Fruit fly (Drosophila melanogaster): ENCODE data around the gene CG43736.

The CG43736 gene

DNA sequence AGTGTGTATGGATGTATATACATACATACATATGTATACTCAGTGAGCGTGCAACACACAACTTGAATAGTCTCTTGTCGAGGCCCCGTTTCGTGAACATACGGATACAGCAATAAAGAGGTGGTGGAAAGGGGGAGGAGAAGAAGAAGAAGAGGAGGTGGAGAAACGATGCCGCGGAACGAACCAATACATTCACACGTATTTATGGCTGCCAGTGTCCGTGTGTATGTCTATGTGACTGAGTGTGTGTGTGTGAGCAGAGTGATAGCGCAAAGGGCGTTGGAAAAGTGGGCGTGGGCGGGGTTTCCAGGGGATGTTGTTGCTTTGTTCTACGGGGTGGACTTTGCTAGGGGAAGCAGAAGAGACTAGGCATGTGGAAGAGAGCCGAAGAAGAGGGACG lies 10.3 kb upstream of the CG43736 start (continued):
- TF ChIP-seq CG11093 (GFP tag; IDR thresholded peaks at IDR 0.05), result no peak
- TF ChIP-seq psq (GFP tag; optimal IDR thresholded peaks at IDR 0.05), result peak; percentile 75
- TF ChIP-seq Hr39 (optimal IDR thresholded peaks at IDR 0.05), result no peak
- peak; percentile 8 for TF ChIP-seq bigmax (GFP tag; optimal IDR thresholded peaks at IDR 0.05)
- TF ChIP-seq dysf (GFP tag; IDR thresholded peaks at IDR 0.05), result no peak
- TF ChIP-seq gcm (GFP tag; optimal IDR thresholded peaks at IDR 0.05), result no peak
- TF ChIP-seq CG15479 (GFP tag; optimal IDR thresholded peaks at IDR 0.05), result peak; percentile 65
- no peak for TF ChIP-seq CG10267 (tag; optimal IDR thresholded peaks at IDR 0.05)
- no peak for TF ChIP-seq CG9817 (tag; optimal IDR thresholded peaks at IDR 0.05)
- peak; percentile 10 for TF ChIP-seq pzg (GFP tag; optimal IDR thresholded peaks at IDR 0.05)
- TF ChIP-seq pros (GFP tag; optimal IDR thresholded peaks at IDR 0.05), result peak; percentile 98
- no peak for TF ChIP-seq CG12104 (GFP tag; optimal IDR thresholded peaks at IDR 0.05)
- TF ChIP-seq CG32767 (GFP tag; IDR thresholded peaks at IDR 0.05), result peak; percentile 66; the same call in 1 of the 2 replicates
- TF ChIP-seq CG14014 (GFP tag; IDR thresholded peaks at IDR 0.05), result peak; percentile 19; the same call in 1 of the 2 replicates
- TF ChIP-seq CG30403 (GFP tag; optimal IDR thresholded peaks at IDR 0.05), result no peak
- TF ChIP-seq sna (GFP tag; IDR thresholded peaks at IDR 0.05; ENCODE audit: partially characterized antibody), result no peak
- TF ChIP-seq CG3065 (GFP tag; optimal IDR thresholded peaks at IDR 0.05), result peak; percentile 91
- TF ChIP-seq CG15696 (tag; optimal IDR thresholded peaks at IDR 0.05), result no peak
- no peak for TF ChIP-seq usp (GFP tag; optimal IDR thresholded peaks at IDR 0.05)
- TF ChIP-seq Drgx (GFP tag; IDR thresholded peaks at IDR 0.05), result 0 out of 2 replicates have a peak, but pooled peaks have one; percentile 29
- TF ChIP-seq nom (GFP tag; optimal IDR thresholded peaks at IDR 0.05), result peak; percentile 63
- peak; percentile 21 for TF ChIP-seq wek (GFP tag; optimal IDR thresholded peaks at IDR 0.05)
- TF ChIP-seq CG11456 (GFP tag; IDR thresholded peaks at IDR 0.05), result no peak
- no peak for TF ChIP-seq cwo (GFP tag; optimal IDR thresholded peaks at IDR 0.05)
- no peak for TF ChIP-seq CG8359 (GFP tag; optimal IDR thresholded peaks at IDR 0.05; ENCODE audit: borderline replicate concordance)
- TF ChIP-seq ash1 (GFP tag; optimal IDR thresholded peaks at IDR 0.05), result peak; percentile 87
- peak; percentile 42; the same call in 1 of the 3 replicates for TF ChIP-seq ci (GFP tag; IDR thresholded peaks at IDR 0.05)
- no peak for TF ChIP-seq Oaz (GFP tag; IDR thresholded peaks at IDR 0.05)
- TF ChIP-seq cg (GFP tag; optimal IDR thresholded peaks at IDR 0.05), result peak; percentile 93
- no peak for TF ChIP-seq stc (GFP tag; IDR thresholded peaks at IDR 0.05)
- TF ChIP-seq CG10543 (GFP tag; optimal IDR thresholded peaks at IDR 0.05), result peak; percentile 91
- no peak for TF ChIP-seq CG17186 (GFP tag; optimal IDR thresholded peaks at IDR 0.05)
- TF ChIP-seq toy (GFP tag; IDR thresholded peaks at IDR 0.05), result no peak
- no peak for TF ChIP-seq Bdp1 (GFP tag; optimal IDR thresholded peaks at IDR 0.05)
- peak; percentile 23 for TF ChIP-seq CrebB (tag; optimal IDR thresholded peaks at IDR 0.05)
- no peak for TF ChIP-seq Elba2 (GFP tag; optimal IDR thresholded peaks at IDR 0.05)
- TF ChIP-seq MESR4 (GFP tag; optimal IDR thresholded peaks at IDR 0.05), result no peak
- no peak for TF ChIP-seq p53 (GFP tag; optimal IDR thresholded peaks at IDR 0.05)
- TF ChIP-seq CG4820 (GFP tag; optimal IDR thresholded peaks at IDR 0.05), result no peak
- TF ChIP-seq mirr (GFP tag; optimal IDR thresholded peaks at IDR 0.05), result peak; percentile 78
- peak; percentile 80 for TF ChIP-seq pfk (GFP tag; optimal IDR thresholded peaks at IDR 0.05)
- TF ChIP-seq nerfin-1 (tag; optimal IDR thresholded peaks at IDR 0.05), result peak; percentile 56
- TF ChIP-seq CG16863 (GFP tag; optimal IDR thresholded peaks at IDR 0.05), result no peak
- TF ChIP-seq Hr78 (GFP tag; optimal IDR thresholded peaks at IDR 0.05), result peak in 1 of 2 experiments; percentile 11
- no peak for TF ChIP-seq CG4854 (GFP tag; optimal IDR thresholded peaks at IDR 0.05)
- no peak for TF ChIP-seq CG12155 (GFP tag; optimal IDR thresholded peaks at IDR 0.05)
- no peak for TF ChIP-seq dmrt11E (tag; optimal IDR thresholded peaks at IDR 0.05)
- peak; percentile 90 for TF ChIP-seq kni (GFP tag; optimal IDR thresholded peaks at IDR 0.05)
- no peak for TF ChIP-seq Gsc (GFP tag; IDR thresholded peaks at IDR 0.05)
- TF ChIP-seq Max (GFP tag; optimal IDR thresholded peaks at IDR 0.05), result no peak
- TF ChIP-seq Hmr (GFP tag; optimal IDR thresholded peaks at IDR 0.05), result peak; percentile 7

Data from whole organism, embryonic.